Fruit fly (Drosophila melanogaster) whole organism, embryonic: ENCODE results near the gene CG10470.

Experiments
- Ada2b ChIP-seq: fragments of 200-800 bp; sonication (Bioruptor generic); IDR thresholded peaks from 2 replicates; pipeline ENCODE4 v1.3.6; 2022; ENCODE audit warnings: missing biosample characterization, missing genetic modification characterization
- Adf1 ChIP-seq: fragments of 200-800 bp; sonication (Bioruptor generic); IDR thresholded peaks from 2 replicates; pipeline ENCODE4 v1.3.6; 2022; ENCODE audit warnings: missing biosample characterization, missing genetic modification characterization
- Asciz ChIP-seq: fragments of 200-800 bp; sonication (Bioruptor generic); optimal IDR thresholded peaks from 2 replicates; lab custom pipeline; 2017; ENCODE audit warnings: missing biosample characterization, mild to moderate bottlenecking, missing genetic modification characterization, missing genetic modification reagents
- CG11504 ChIP-seq: fragments of 200-800 bp; sonication (Bioruptor generic); optimal IDR thresholded peaks from 3 replicates; lab custom pipeline; 2019; ENCODE audit warnings: missing biosample characterization, mild to moderate bottlenecking, missing genetic modification characterization, moderate library complexity
- CG1233 ChIP-seq: fragments of 200-800 bp; sonication (Bioruptor generic); optimal IDR thresholded peaks from 4 replicates; lab custom pipeline; 2018; ENCODE audit warnings: missing biosample characterization, mild to moderate bottlenecking, missing genetic modification characterization
- CG14710 ChIP-seq: fragments of 200-800 bp; sonication (Bioruptor generic); optimal IDR thresholded peaks from 3 replicates; lab custom pipeline; 2019; ENCODE audit warnings: missing biosample characterization, mild to moderate bottlenecking, missing genetic modification characterization, moderate library complexity
- CG14860 ChIP-seq: fragments of 200-800 bp; sonication (Bioruptor generic); IDR thresholded peaks from 3 replicates; pipeline ENCODE4 v1.3.6; 2022; ENCODE audit warnings: missing biosample characterization, missing genetic modification characterization; ENCODE audit not compliant: partially characterized antibody
- CG15696 ChIP-seq: fragments of 200-800 bp; sonication (Bioruptor generic); optimal IDR thresholded peaks from 2 replicates; lab custom pipeline; 2019; ENCODE audit warnings: missing biosample characterization, mild to moderate bottlenecking, missing genetic modification characterization, moderate library complexity
- CG16813 ChIP-seq: fragments of 200-800 bp; sonication (Bioruptor generic); IDR thresholded peaks from 3 replicates; pipeline ENCODE4 v1.3.6; 2022; ENCODE audit warnings: missing biosample characterization, missing genetic modification characterization; ENCODE audit not compliant: partially characterized antibody
- CG16863 ChIP-seq: fragments of 200-800 bp; sonication (Bioruptor generic); optimal IDR thresholded peaks from 3 replicates; lab custom pipeline; 2016; ENCODE audit warnings: missing biosample characterization, missing genetic modification characterization
- CG18011 ChIP-seq: fragments of 200-800 bp; sonication (Bioruptor generic); optimal IDR thresholded peaks from 2 replicates; lab custom pipeline; 2017; ENCODE audit warnings: missing biosample characterization, missing genetic modification characterization, mild to moderate bottlenecking, moderate library complexity, missing genotype
- CG3407 ChIP-seq: fragments of 200-800 bp; sonication (Bioruptor generic); optimal IDR thresholded peaks from 2 replicates; lab custom pipeline; 2018; ENCODE audit warnings: missing biosample characterization, mild to moderate bottlenecking, missing genetic modification characterization
- CG4360 ChIP-seq: fragments of 200-800 bp; sonication (Bioruptor generic); IDR thresholded peaks from 2 replicates; pipeline ENCODE4 v1.3.6; 2022; ENCODE audit warnings: missing biosample characterization, missing genetic modification characterization
- CG4617 ChIP-seq: fragments of 200-800 bp; sonication (Bioruptor generic); optimal IDR thresholded peaks from 3 replicates; lab custom pipeline; 2016; ENCODE audit warnings: missing biosample characterization, missing genetic modification characterization, borderline replicate concordance
- CG6813 ChIP-seq: fragments of 200-800 bp; sonication (Bioruptor generic); optimal IDR thresholded peaks from 2 replicates; lab custom pipeline; 2017; ENCODE audit warnings: missing biosample characterization, missing genetic modification characterization, mild to moderate bottlenecking, moderate library complexity, missing genetic modification reagents
- CG7786 ChIP-seq: fragments of 200-800 bp; sonication (Bioruptor generic); optimal IDR thresholded peaks from 2 replicates; lab custom pipeline; 2016; ENCODE audit warnings: missing biosample characterization, missing genetic modification characterization
- CG7963 ChIP-seq: fragments of 200-800 bp; sonication (Bioruptor generic); IDR thresholded peaks from 3 replicates; pipeline ENCODE4 v1.3.6; 2022; ENCODE audit warnings: missing biosample characterization, missing genetic modification characterization; ENCODE audit not compliant: partially characterized antibody
- CG8290 ChIP-seq, 3 experiments: fragments of 200-800 bp; sonication (Bioruptor generic); optimal IDR thresholded peaks; 2 replicates each; lab custom pipeline; 2016 to 2019; ENCODE audit warnings: missing biosample characterization in 3 of 3, missing genetic modification characterization in 3 of 3, mild to moderate bottlenecking in 2 of 3, moderate library complexity in 1 of 3
- CG8765 ChIP-seq: fragments of 200-800 bp; sonication (Bioruptor generic); IDR thresholded peaks from 2 replicates; pipeline ENCODE4 v1.3.6; 2022; ENCODE audit warnings: missing biosample characterization, missing genetic modification characterization
- CG9876 ChIP-seq: fragments of 200-800 bp; sonication (Bioruptor generic); optimal IDR thresholded peaks from 2 replicates; lab custom pipeline; 2016; ENCODE audit warnings: missing biosample characterization, missing genetic modification characterization
- Chrac-16 ChIP-seq: fragments of 200-800 bp; sonication (Bioruptor generic); optimal IDR thresholded peaks from 3 replicates; lab custom pipeline; 2016; ENCODE audit warnings: missing biosample characterization, missing genetic modification characterization
- Doc3 ChIP-seq: fragments of 200-800 bp; sonication (Bioruptor generic); IDR thresholded peaks from 3 replicates; pipeline ENCODE4 v1.3.6; 2022; ENCODE audit warnings: missing biosample characterization, missing genetic modification characterization; ENCODE audit not compliant: partially characterized antibody
- Dp ChIP-seq: fragments of 200-800 bp; sonication (Bioruptor generic); optimal IDR thresholded peaks from 2 replicates; lab custom pipeline; 2018; ENCODE audit warnings: missing biosample characterization, mild to moderate bottlenecking, missing genetic modification characterization, moderate library complexity
- HLH3B ChIP-seq: fragments of 200-800 bp; sonication (Bioruptor generic); IDR thresholded peaks from 2 replicates; pipeline ENCODE4 v1.3.6; 2022; ENCODE audit warnings: missing biosample characterization, missing genetic modification characterization
- HmgD ChIP-seq: fragments of 200-800 bp; sonication (Bioruptor generic); optimal IDR thresholded peaks from 3 replicates; lab custom pipeline; 2016; ENCODE audit warnings: missing biosample characterization, missing genetic modification characterization
- Hmx ChIP-seq: fragments of 200-800 bp; sonication (Bioruptor generic); optimal IDR thresholded peaks from 2 replicates; lab custom pipeline; 2016; ENCODE audit warnings: missing biosample characterization, missing genetic modification characterization
- Hr39 ChIP-seq: fragments of >200 bp; optimal IDR thresholded peaks from 2 replicates; lab custom pipeline; 2017
- Hr51 ChIP-seq, 2 experiments: fragments of 200-800 bp; sonication (Bioruptor generic); optimal IDR thresholded peaks; 2 replicates in 1 of 2; 3 replicates in 1 of 2; lab custom pipeline; 2016 to 2018; ENCODE audit warnings: missing biosample characterization in 2 of 2, missing genetic modification characterization in 2 of 2, mild to moderate bottlenecking in 1 of 2, moderate library complexity in 1 of 2
- MESR4 ChIP-seq: fragments of 200-800 bp; sonication (Bioruptor generic); optimal IDR thresholded peaks from 2 replicates; lab custom pipeline; 2018; ENCODE audit warnings: missing biosample characterization, mild to moderate bottlenecking, missing genetic modification characterization, moderate library complexity
- Mad ChIP-seq: fragments of 200-800 bp; sonication (Bioruptor generic); optimal IDR thresholded peaks from 2 replicates; lab custom pipeline; 2016; ENCODE audit warnings: missing biosample characterization, missing genetic modification characterization
- Nf-YB ChIP-seq: fragments of 200-800 bp; sonication (Bioruptor generic); optimal IDR thresholded peaks from 3 replicates; lab custom pipeline; 2019; ENCODE audit warnings: missing biosample characterization, mild to moderate bottlenecking, missing genetic modification characterization, moderate library complexity
- Rfx ChIP-seq: fragments of 200-800 bp; sonication (Bioruptor generic); IDR thresholded peaks from 2 replicates; pipeline ENCODE4 v1.3.6; 2022; ENCODE audit warnings: missing biosample characterization, missing genetic modification characterization
- Stat92E ChIP-seq, 3 experiments: fragments of >200 bp in 2 of 3; fragments of 200-800 bp in 1 of 3; sonication (Bioruptor generic) in 1 of 3; optimal IDR thresholded peaks; 2 replicates each; lab custom pipeline; 2017 to 2019; ENCODE audit warnings: missing biosample characterization in 3 of 3, missing genetic modification characterization in 3 of 3, mild to moderate bottlenecking in 1 of 3, moderate library complexity in 1 of 3
- az2 ChIP-seq: fragments of 200-800 bp; sonication (Bioruptor generic); optimal IDR thresholded peaks from 3 replicates; lab custom pipeline; 2016; ENCODE audit warnings: missing biosample characterization, missing genetic modification characterization
- bcd ChIP-seq: fragments of 200-800 bp; sonication (Bioruptor generic); optimal IDR thresholded peaks from 2 replicates; lab custom pipeline; 2017; ENCODE audit warnings: missing biosample characterization, mild to moderate bottlenecking, missing genetic modification characterization
- chinmo ChIP-seq: fragments of 200-800 bp; sonication (Bioruptor generic); IDR thresholded peaks from 4 replicates; pipeline ENCODE4 v1.3.6; 2022; ENCODE audit warnings: missing biosample characterization, missing genetic modification characterization; ENCODE audit not compliant: partially characterized antibody
- emc ChIP-seq: fragments of 200-800 bp; sonication (Bioruptor generic); optimal IDR thresholded peaks from 2 replicates; lab custom pipeline; 2016; ENCODE audit warnings: missing biosample characterization, missing genetic modification characterization
- gfzf ChIP-seq: fragments of 200-800 bp; sonication (Bioruptor generic); optimal IDR thresholded peaks from 2 replicates; lab custom pipeline; 2016; ENCODE audit warnings: missing biosample characterization, mild to moderate bottlenecking, missing genetic modification characterization, moderate library complexity
- inv ChIP-seq: fragments of 200-800 bp; sonication (Bioruptor generic); IDR thresholded peaks from 2 replicates; pipeline ENCODE4 v1.3.6; 2022; ENCODE audit warnings: missing biosample characterization, missing genetic modification characterization; ENCODE audit not compliant: partially characterized antibody
- klu ChIP-seq: fragments of 200-800 bp; sonication (Bioruptor generic); IDR thresholded peaks from 2 replicates; pipeline ENCODE4 v1.3.6; 2022; ENCODE audit warnings: missing biosample characterization, missing genetic modification characterization
- lov ChIP-seq, 2 experiments: fragments of 200-800 bp in 1 of 2; fragments of >200 bp in 1 of 2; sonication (Bioruptor generic) in 1 of 2; IDR thresholded peaks in 1 of 2; optimal IDR thresholded peaks in 1 of 2; 2 replicates in 1 of 2; 3 replicates in 1 of 2; pipeline versions ENCODE4 v1.3.6 to Lab custom; 2017 to 2022; ENCODE audit warnings: missing biosample characterization in 1 of 2, missing genetic modification characterization in 1 of 2
- mld ChIP-seq: fragments of 200-800 bp; sonication (Bioruptor generic); IDR thresholded peaks from 3 replicates; pipeline ENCODE4 v1.3.6; 2022; ENCODE audit warnings: missing biosample characterization, missing genetic modification characterization; ENCODE audit not compliant: partially characterized antibody
- org-1 ChIP-seq: fragments of 200-800 bp; sonication (Bioruptor generic); optimal IDR thresholded peaks from 2 replicates; lab custom pipeline; 2017; ENCODE audit warnings: missing biosample characterization, missing genetic modification characterization
- pzg ChIP-seq: fragments of 200-800 bp; sonication (Bioruptor generic); optimal IDR thresholded peaks from 3 replicates; lab custom pipeline; 2018; ENCODE audit warnings: missing biosample characterization, mild to moderate bottlenecking, missing genetic modification characterization, moderate library complexity
- sisA ChIP-seq: fragments of 200-800 bp; sonication (Bioruptor generic); IDR thresholded peaks from 2 replicates; pipeline ENCODE4 v1.3.6; 2022; ENCODE audit warnings: missing biosample characterization, missing genetic modification characterization
- sqz ChIP-seq: fragments of 200-800 bp; sonication (Bioruptor generic); optimal IDR thresholded peaks from 3 replicates; lab custom pipeline; 2018; ENCODE audit warnings: missing biosample characterization, mild to moderate bottlenecking, missing genetic modification characterization
- ssp ChIP-seq: fragments of 200-800 bp; sonication (Bioruptor generic); IDR thresholded peaks from 2 replicates; pipeline ENCODE4 v1.3.6; 2022; ENCODE audit warnings: missing biosample characterization, missing genetic modification characterization
- trh ChIP-seq: fragments of 200-800 bp; sonication (Bioruptor generic); optimal IDR thresholded peaks from 2 replicates; lab custom pipeline; 2016; ENCODE audit warnings: missing biosample characterization, missing genetic modification characterization

The CG10470 gene

dm6 chr2L:19063090-19063692, 14.3 kb downstream of the CG10470 start, which contains the start of gene Dus4 (continued):
- no peak for TF ChIP-seq CG14710
- no peak for TF ChIP-seq Nf-YB (GFP tag; lab: Kevin White, UChicago)
- no peak for TF ChIP-seq HmgD
- TF ChIP-seq CG15696, result no peak
- peak; percentile 21 for TF ChIP-seq MESR4 (GFP tag; lab: Kevin White, UChicago)
- no peak for TF ChIP-seq CG3407 (GFP tag; lab: Kevin White, UChicago)
- TF ChIP-seq bcd (GFP tag; lab: Kevin White, UChicago), result no peak
- no peak for TF ChIP-seq CG9876 (GFP tag; lab: Kevin White, UChicago)
- TF ChIP-seq Hmx (GFP tag; lab: Kevin White, UChicago), result no peak
- no peak for TF ChIP-seq klu
- no peak for TF ChIP-seq Asciz (GFP tag; lab: Kevin White, UChicago)
- no peak for TF ChIP-seq org-1 (GFP tag; lab: Kevin White, UChicago)
- no peak for TF ChIP-seq trh (GFP tag; lab: Kevin White, UChicago)
- TF ChIP-seq CG1233 (GFP tag; lab: Kevin White, UChicago), result no peak
- TF ChIP-seq CG4617 (GFP tag; lab: Kevin White, UChicago), result no peak
- TF ChIP-seq CG11504 (tag; lab: Kevin White, UChicago), result peak; percentile 8
- no peak for TF ChIP-seq CG8765 (GFP tag; lab: Robert Waterston, UW)
- TF ChIP-seq CG7786 (GFP tag; lab: Kevin White, UChicago), result no peak
- peak; percentile 88 for TF ChIP-seq CG14860 (GFP tag; lab: Robert Waterston, UW)
- no peak for TF ChIP-seq sisA
- TF ChIP-seq CG4360 (GFP tag; lab: Robert Waterston, UW), result no peak
- no peak for TF ChIP-seq Rfx (GFP tag; lab: Robert Waterston, UW)
- no peak for TF ChIP-seq Hr39 (lab: Kevin White, UChicago)
- TF ChIP-seq lov (optimal IDR thresholded peaks at IDR 0.05; lab: Kevin White, UChicago), result no peak
- TF ChIP-seq lov (GFP tag; IDR thresholded peaks at IDR 0.05; lab: Robert Waterston, UW), result no peak
- TF ChIP-seq CG16813, result peak; percentile 73
- no peak for TF ChIP-seq Hr51 (GFP tag; optimal IDR thresholded peaks at IDR 0.05; lab: Kevin White, UChicago)
- no peak for TF ChIP-seq Mad
- peak; percentile 79 for TF ChIP-seq Doc3
- peak; percentile 65 for TF ChIP-seq inv
- no peak for TF ChIP-seq az2 (GFP tag; lab: Kevin White, UChicago)
- TF ChIP-seq CG8290 (GFP tag; optimal IDR thresholded peaks at IDR 0.05; lab: Kevin White, UChicago), result no peak
- TF ChIP-seq CG8290 (tag; optimal IDR thresholded peaks at IDR 0.05; lab: Kevin White, UChicago), result no peak
- peak; percentile 38 for TF ChIP-seq Dp (GFP tag; lab: Kevin White, UChicago)
- no peak for TF ChIP-seq HLH3B (GFP tag; lab: Robert Waterston, UW)
- no peak for TF ChIP-seq ssp (GFP tag; lab: Robert Waterston, UW)
- peak; percentile 94 for TF ChIP-seq CG7963
- no peak for TF ChIP-seq CG16863
- TF ChIP-seq mld (GFP tag; lab: Robert Waterston, UW), result peak; percentile 95
- TF ChIP-seq CG18011 (GFP tag; lab: Kevin White, UChicago), result no peak
- no peak for TF ChIP-seq Chrac-16 (GFP tag; lab: Kevin White, UChicago)
- TF ChIP-seq Adf1 (GFP tag; lab: Robert Waterston, UW), result no peak
- TF ChIP-seq sqz (GFP tag; lab: Kevin White, UChicago), result no peak
- TF ChIP-seq pzg, result peak; percentile 28
- no peak for TF ChIP-seq gfzf (GFP tag; lab: Kevin White, UChicago)
- peak; percentile 97 for TF ChIP-seq chinmo
- TF ChIP-seq CG6813 (GFP tag; lab: Kevin White, UChicago), result no peak
- no peak for TF ChIP-seq Ada2b
- TF ChIP-seq emc (GFP tag; lab: Kevin White, UChicago), result no peak
- no peak for TF ChIP-seq Stat92E (GFP tag; optimal IDR thresholded peaks at IDR 0.05; lab: Kevin White, UChicago)
